Fruit fly (Drosophila melanogaster) whole organism, embryonic: Measurements from ENCODE around the gene CG12301.

Experiments
- B-H1 ChIP-seq: fragments of 200-800 bp; sonication (Bioruptor generic); IDR thresholded peaks from 3 replicates; pipeline ENCODE4 v1.3.6; 2022; ENCODE audit warnings: missing biosample characterization, missing genetic modification characterization
- CG16815 ChIP-seq: fragments of 200-800 bp; sonication (Bioruptor generic); optimal IDR thresholded peaks from 3 replicates; lab custom pipeline; 2017; ENCODE audit warnings: missing biosample characterization, mild to moderate bottlenecking, missing genetic modification characterization
- CG18764 ChIP-seq: fragments of 200-800 bp; sonication (Bioruptor generic); optimal IDR thresholded peaks from 3 replicates; lab custom pipeline; 2016; ENCODE audit warnings: missing biosample characterization, missing genetic modification characterization
- CG30431 ChIP-seq: fragments of 200-800 bp; sonication (Bioruptor generic); optimal IDR thresholded peaks from 2 replicates; lab custom pipeline; 2017; ENCODE audit warnings: missing biosample characterization, missing genetic modification characterization
- CG4360 ChIP-seq: fragments of 200-800 bp; sonication (Bioruptor generic); IDR thresholded peaks from 2 replicates; pipeline ENCODE4 v1.3.6; 2022; ENCODE audit warnings: missing biosample characterization, missing genetic modification characterization
- CG6791 ChIP-seq: fragments of 200-800 bp; sonication (Bioruptor generic); IDR thresholded peaks from 3 replicates; pipeline ENCODE4 v1.3.6; 2022; ENCODE audit warnings: missing biosample characterization, missing genetic modification characterization; ENCODE audit not compliant: partially characterized antibody
- Deaf1 ChIP-seq: fragments of 200-800 bp; optimal IDR thresholded peaks from 3 replicates; lab custom pipeline; 2019; ENCODE audit warnings: missing biosample characterization, mild to moderate bottlenecking, missing genetic modification characterization, moderate library complexity
- Hand ChIP-seq: fragments of 200-800 bp; sonication (Bioruptor generic); optimal IDR thresholded peaks from 2 replicates; lab custom pipeline; 2017; ENCODE audit warnings: mild to moderate bottlenecking, missing biosample characterization, missing genetic modification reagents, missing genetic modification characterization
- Rx ChIP-seq: fragments of 200-800 bp; sonication (Bioruptor generic); IDR thresholded peaks from 2 replicates; pipeline ENCODE4 v1.3.6; 2022; ENCODE audit warnings: missing biosample characterization, missing genetic modification characterization
- btn ChIP-seq: fragments of 200-800 bp; sonication (Bioruptor generic); optimal IDR thresholded peaks from 2 replicates; lab custom pipeline; 2016; ENCODE audit warnings: missing biosample characterization, missing genetic modification characterization
- psq ChIP-seq: fragments of 200-800 bp; sonication (Bioruptor generic); optimal IDR thresholded peaks from 2 replicates; lab custom pipeline; 2017; ENCODE audit warnings: missing biosample characterization, missing genetic modification characterization
- tio ChIP-seq: fragments of 200-800 bp; sonication (Bioruptor generic); optimal IDR thresholded peaks from 2 replicates; lab custom pipeline; 2017; ENCODE audit warnings: missing biosample characterization, missing genetic modification characterization, inconsistent platforms

dm6 chr3L:15600051-15600450, 19.5 kb downstream of the CG12301 start:
- TF ChIP-seq CG16815 (no peak), CG4360 (GFP tag; lab: Robert Waterston, UW) (no peak), Deaf1 (tag; lab: Kevin White, UChicago) (no peak), CG30431 (no peak), tio (GFP tag; lab: Kevin White, UChicago) (no peak), CG18764 (no peak), btn (GFP tag; lab: Kevin White, UChicago) (no peak), B-H1 (GFP tag; lab: Robert Waterston, UW) (no peak), Rx (GFP tag; lab: Robert Waterston, UW) (no peak), Hand (GFP tag; lab: Kevin White, UChicago) (no peak), CG6791 (GFP tag; lab: Robert Waterston, UW) (no peak), psq (GFP tag; lab: Kevin White, UChicago) (no peak)
